Worm (Caenorhabditis elegans) whole organism, late embryonic: ENCODE results near the gene rga-5.

Experiments used
- F13H6.1 ChIP-seq: sonication (generic microtip); optimal IDR thresholded peaks from 2 replicates; lab custom pipeline; 2016; ENCODE audit warnings: missing genetic modification characterization, missing compliant biosample characterization
- T23F11.4 ChIP-seq: fragments of 200-800 bp; sonication (Bioruptor generic); optimal IDR thresholded peaks from 2 replicates; lab custom pipeline; 2018; ENCODE audit warnings: mild to moderate bottlenecking, missing genetic modification characterization, missing compliant biosample characterization
- Y22D7AL.16 ChIP-seq: sonication (generic microtip); optimal IDR thresholded peaks from 2 replicates; lab custom pipeline; 2016; ENCODE audit warnings: missing genetic modification characterization, missing compliant biosample characterization
- ceh-14 ChIP-seq: sonication (generic microtip); optimal IDR thresholded peaks from 2 replicates; lab custom pipeline; 2016; ENCODE audit warnings: missing genotype, missing genetic modification characterization, missing compliant biosample characterization
- ceh-18 ChIP-seq: sonication (generic microtip); optimal IDR thresholded peaks from 2 replicates; lab custom pipeline; 2016; ENCODE audit warnings: missing genetic modification characterization, missing compliant biosample characterization
- ceh-19 ChIP-seq: fragments of 200-800 bp; sonication (Bioruptor generic); optimal IDR thresholded peaks from 2 replicates; lab custom pipeline; 2018; ENCODE audit warnings: mild to moderate bottlenecking, missing genetic modification characterization, missing compliant biosample characterization
- ceh-2 ChIP-seq: sonication (generic microtip); optimal IDR thresholded peaks from 2 replicates; lab custom pipeline; 2016; ENCODE audit warnings: missing genotype, missing genetic modification characterization, missing compliant biosample characterization
- ceh-22 ChIP-seq: sonication (generic microtip); optimal IDR thresholded peaks from 2 replicates; lab custom pipeline; 2017; ENCODE audit warnings: missing biosample characterization, missing genetic modification characterization
- ceh-24 ChIP-seq: sonication (generic microtip); optimal IDR thresholded peaks from 2 replicates; lab custom pipeline; 2016; ENCODE audit warnings: mild to moderate bottlenecking, missing genetic modification characterization, missing compliant biosample characterization
- ceh-30 ChIP-seq: fragments of 150-350 bp; optimal IDR thresholded peaks from 2 replicates; lab custom pipeline; 2014; ENCODE audit warnings: missing biosample characterization, missing genetic modification characterization
- ceh-31 ChIP-seq: sonication (generic microtip); optimal IDR thresholded peaks from 2 replicates; lab custom pipeline; 2016; ENCODE audit warnings: missing genetic modification characterization, missing compliant biosample characterization
- ceh-34 ChIP-seq: sonication (generic microtip); optimal IDR thresholded peaks from 2 replicates; lab custom pipeline; 2016; ENCODE audit warnings: mild to moderate bottlenecking, missing genetic modification characterization, missing compliant biosample characterization
- ceh-6 ChIP-seq: fragments of 200-800 bp; sonication (Bioruptor generic); optimal IDR thresholded peaks from 2 replicates; lab custom pipeline; 2018; ENCODE audit warnings: mild to moderate bottlenecking, missing genetic modification characterization, missing compliant biosample characterization
- ceh-9 ChIP-seq: sonication (generic microtip); optimal IDR thresholded peaks from 2 replicates; lab custom pipeline; 2016; ENCODE audit warnings: mild to moderate bottlenecking, missing genetic modification characterization, inconsistent platforms, missing compliant biosample characterization
- che-1 ChIP-seq: sonication (generic microtip); optimal IDR thresholded peaks from 2 replicates; lab custom pipeline; 2016; ENCODE audit warnings: mild to moderate bottlenecking, missing genetic modification characterization, missing compliant biosample characterization
- elt-2 ChIP-seq: sonication (generic microtip); optimal IDR thresholded peaks from 2 replicates; lab custom pipeline; 2016; ENCODE audit warnings: missing genetic modification reagents, missing genetic modification characterization, missing compliant biosample characterization
- elt-4 ChIP-seq: sonication (generic microtip); optimal IDR thresholded peaks from 2 replicates; lab custom pipeline; 2016; ENCODE audit warnings: missing genetic modification characterization, missing compliant biosample characterization
- ets-4 ChIP-seq: sonication (generic microtip); optimal IDR thresholded peaks from 2 replicates; lab custom pipeline; 2016; ENCODE audit warnings: missing genetic modification characterization, missing compliant biosample characterization
- fax-1 ChIP-seq: sonication (generic microtip); optimal IDR thresholded peaks from 2 replicates; lab custom pipeline; 2016; ENCODE audit warnings: missing genotype, missing genetic modification characterization, missing compliant biosample characterization
- fkh-10 ChIP-seq: fragments of 150-350 bp; optimal IDR thresholded peaks from 2 replicates; lab custom pipeline; 2014; ENCODE audit warnings: missing biosample characterization, missing genetic modification reagents, missing genetic modification characterization
- fkh-6 ChIP-seq: sonication (generic microtip); optimal IDR thresholded peaks from 2 replicates; lab custom pipeline; 2016; ENCODE audit warnings: missing genetic modification characterization, missing compliant biosample characterization
- hlh-6 ChIP-seq: sonication (generic microtip); optimal IDR thresholded peaks from 2 replicates; lab custom pipeline; 2016; ENCODE audit warnings: missing genotype, missing genetic modification characterization, missing compliant biosample characterization
- lin-11 ChIP-seq: fragments of 200-800 bp; sonication (Bioruptor generic); optimal IDR thresholded peaks from 2 replicates; lab custom pipeline; 2018; ENCODE audit warnings: mild to moderate bottlenecking, missing genetic modification characterization, missing compliant biosample characterization
- mec-3 ChIP-seq: sonication (generic microtip); optimal IDR thresholded peaks from 2 replicates; lab custom pipeline; 2016; ENCODE audit warnings: borderline replicate concordance, missing genetic modification characterization, missing compliant biosample characterization
- nfya-1 ChIP-seq: sonication (generic microtip); optimal IDR thresholded peaks from 2 replicates; lab custom pipeline; 2017; ENCODE audit warnings: missing genetic modification characterization, mild to moderate bottlenecking, missing compliant biosample characterization, antibody characterized with exemption, moderate library complexity
- nhr-232 ChIP-seq: sonication (generic microtip); optimal IDR thresholded peaks from 2 replicates; lab custom pipeline; 2016; ENCODE audit warnings: missing genetic modification characterization, missing compliant biosample characterization
- npax-4 ChIP-seq: sonication (generic microtip); optimal IDR thresholded peaks from 2 replicates; lab custom pipeline; 2016; ENCODE audit warnings: missing genetic modification characterization, missing compliant biosample characterization
- pha-2 ChIP-seq: sonication (generic microtip); optimal IDR thresholded peaks from 2 replicates; lab custom pipeline; 2017; ENCODE audit warnings: mild to moderate bottlenecking, missing genetic modification characterization, missing compliant biosample characterization
- pha-4 ChIP-seq: fragments of 150-350 bp; optimal IDR thresholded peaks from 2 replicates; lab custom pipeline; 2018; ENCODE audit warnings: missing biosample characterization, missing genetic modification reagents, missing genetic modification characterization
- pqm-1 ChIP-seq: sonication (generic microtip); optimal IDR thresholded peaks from 2 replicates; lab custom pipeline; 2016; ENCODE audit warnings: missing genetic modification characterization, missing compliant biosample characterization
- pros-1 ChIP-seq: fragments of 150-350 bp; optimal IDR thresholded peaks from 2 replicates; lab custom pipeline; 2014; ENCODE audit warnings: missing biosample characterization, missing genetic modification reagents, missing genetic modification characterization
- rnt-1 ChIP-seq: sonication (generic microtip); optimal IDR thresholded peaks from 2 replicates; lab custom pipeline; 2016; ENCODE audit warnings: missing genetic modification characterization, missing compliant biosample characterization
- sdc-2 ChIP-seq: sonication (generic microtip); optimal IDR thresholded peaks from 2 replicates; lab custom pipeline; 2016; ENCODE audit warnings: missing genotype, missing genetic modification characterization, missing compliant biosample characterization
- sox-4 ChIP-seq: sonication (generic microtip); optimal IDR thresholded peaks from 2 replicates; lab custom pipeline; 2017; ENCODE audit warnings: mild to moderate bottlenecking, missing genetic modification characterization, inconsistent platforms, missing compliant biosample characterization
- syd-9 ChIP-seq: sonication (generic microtip); optimal IDR thresholded peaks from 2 replicates; lab custom pipeline; 2016; ENCODE audit warnings: mild to moderate bottlenecking, missing genetic modification characterization, moderate library complexity, missing compliant biosample characterization
- unc-42 ChIP-seq: sonication (generic microtip); optimal IDR thresholded peaks from 2 replicates; lab custom pipeline; 2016; ENCODE audit warnings: missing genotype, missing genetic modification characterization, missing compliant biosample characterization
- unc-55 ChIP-seq: sonication (generic microtip); optimal IDR thresholded peaks from 2 replicates; lab custom pipeline; 2017; ENCODE audit warnings: missing biosample characterization, missing genetic modification reagents, missing genetic modification characterization
- zip-5 ChIP-seq: sonication (generic microtip); optimal IDR thresholded peaks from 2 replicates; lab custom pipeline; 2016; ENCODE audit warnings: missing genetic modification characterization, missing compliant biosample characterization
- ztf-16 ChIP-seq: sonication (generic microtip); optimal IDR thresholded peaks from 2 replicates; lab custom pipeline; 2017; ENCODE audit warnings: missing genetic modification characterization, missing compliant biosample characterization

Gene rga-5

ce11 chrIV:13807724-13808123 is 20.0 kb upstream of the rga-5 start, which contains the start of gene Y45F10D.14:
Y45F10D.14 (minus strand) TSS chrIV:13807824.
- TF ChIP-seq che-1 (tag; lab: Kevin White, UChicago) (no peak), pha-2 (no peak), lin-11 (tag; lab: Kevin White, UChicago) (no peak), ztf-16 (tag; lab: Kevin White, UChicago) (no peak), ceh-2 (no peak), ceh-22 (no peak), sdc-2 (tag; lab: Kevin White, UChicago) (no peak)
- TF ChIP-seq, all 69 proteins: peak for 0

ce11 chrIV:13820862-13821261 is 6.8 kb upstream of the rga-5 start, which contains the start of gene Y45F10D.15:
Y45F10D.15 (minus strand) TSS chrIV:13820962.
- TF ChIP-seq pros-1 (no peak), ztf-16 (tag; lab: Kevin White, UChicago) (no peak), pha-2 (no peak), ceh-34 (tag; lab: Kevin White, UChicago) (no peak), sdc-2 (tag; lab: Kevin White, UChicago) (no peak), Y22D7AL.16 (tag; lab: Kevin White, UChicago) (no peak), fkh-10 (GFP tag; lab: Kevin White, UChicago) (no peak), F13H6.1 (no peak), ceh-9 (tag; lab: Kevin White, UChicago) (no peak), pqm-1 (no peak), sox-4 (tag; lab: Kevin White, UChicago) (no peak)

ce11 chrIV:13826363-13826762 is 1.3 kb upstream of the rga-5 start:
- TF ChIP-seq unc-55 (peak; percentile 84), unc-42 (no peak), rnt-1 (peak; percentile 19), elt-2 (tag; lab: Kevin White, UChicago) (peak; percentile 39), nfya-1 (peak; percentile 50), ceh-18 (peak; percentile 82)

ce11 chrIV:13834394-13835129 is 6.9 kb downstream of the rga-5 start:
- TF ChIP-seq ets-4 (tag; lab: Kevin White, UChicago) (no peak), pha-4 (tag; lab: Kevin White, UChicago) (no peak), ceh-30 (tag; lab: Kevin White, UChicago) (no peak), zip-5 (no peak), ceh-6 (GFP tag; lab: Kevin White, UChicago) (no peak), ceh-34 (tag; lab: Kevin White, UChicago) (no peak), mec-3 (tag; lab: Kevin White, UChicago) (no peak), syd-9 (tag; lab: Kevin White, UChicago) (no peak)

- TF ChIP-seq nhr-232 (tag; lab: Kevin White, UChicago) (no peak), hlh-6 (no peak), ceh-34 (tag; lab: Kevin White, UChicago) (no peak)
- TF ChIP-seq, all 69 proteins: peak for 0
Measured at ce11 chrIV:13836290-13836689, 8.6 kb downstream of the rga-5 start, which contains the start of gene H08M01.1. H08M01.1 (minus strand) TSS chrIV:13836390.

- TF ChIP-seq T23F11.4, result no peak
- no peak for TF ChIP-seq zip-5
- TF ChIP-seq ceh-14 (tag; lab: Kevin White, UChicago), result no peak
- TF ChIP-seq ceh-31, result no peak
- TF ChIP-seq fkh-6 (tag; lab: Kevin White, UChicago), result no peak
- no peak for TF ChIP-seq ceh-24 (tag; lab: Kevin White, UChicago)
- TF ChIP-seq F13H6.1, result no peak
- no peak for TF ChIP-seq ceh-19 (GFP tag; lab: Kevin White, UChicago)
- TF ChIP-seq lin-11 (tag; lab: Kevin White, UChicago), result no peak
- TF ChIP-seq elt-4 (tag; lab: Kevin White, UChicago), result no peak
- TF ChIP-seq unc-42, result no peak
- no peak for TF ChIP-seq npax-4
- TF ChIP-seq ceh-6 (GFP tag; lab: Kevin White, UChicago), result no peak
- TF ChIP-seq ceh-9 (tag; lab: Kevin White, UChicago), result no peak
- TF ChIP-seq nfya-1, result no peak
- TF ChIP-seq ceh-22, result no peak
- no peak for TF ChIP-seq fax-1
- TF ChIP-seq ceh-18, result no peak
Measured at ce11 chrIV:13838296-13838695, 10.6 kb downstream of the rga-5 start.
